Worm (Caenorhabditis elegans): ENCODE data around the gene Y77E11A.7.

- TF ChIP-seq ets-7 (tag; optimal IDR thresholded peaks at IDR 0.05) (no peak), aly-1 (tag; optimal IDR thresholded peaks at IDR 0.05) (no peak), scrt-1 (GFP tag; IDR thresholded peaks at IDR 0.05) (no peak), ama-1 (optimal IDR thresholded peaks at IDR 0.05) (no peak), sea-1 (GFP tag; conservative IDR thresholded peaks at IDR 0.05) (no peak)
These were observed 49.4 kb upstream of the Y77E11A.7 start for ce11 chrIV:1469093-1469492.

All from whole organism, early embryonic.